Fruit fly (Drosophila melanogaster) whole organism, embryonic: ENCODE data around the gene Cpr73D.

Experiments
- CG10366 ChIP-seq: fragments of 200-800 bp; sonication (Bioruptor generic); IDR thresholded peaks from 2 replicates; pipeline ENCODE4 v1.3.6; 2022; ENCODE audit warnings: missing biosample characterization, missing genetic modification characterization
- CG10462 ChIP-seq: fragments of 200-800 bp; sonication (Bioruptor generic); optimal IDR thresholded peaks from 2 replicates; lab custom pipeline; 2016; ENCODE audit warnings: missing biosample characterization, missing genetic modification characterization
- CG12769 ChIP-seq: fragments of 200-800 bp; sonication (Bioruptor generic); optimal IDR thresholded peaks from 2 replicates; lab custom pipeline; 2019; ENCODE audit warnings: missing biosample characterization, mild to moderate bottlenecking, missing genetic modification characterization, moderate library complexity
- CG12942 ChIP-seq: fragments of 200-800 bp; sonication (Bioruptor generic); optimal IDR thresholded peaks from 3 replicates; lab custom pipeline; 2016; ENCODE audit warnings: missing biosample characterization, missing genetic modification characterization
- CG14965 ChIP-seq: fragments of 200-800 bp; sonication (Bioruptor generic); optimal IDR thresholded peaks from 2 replicates; lab custom pipeline; 2016; ENCODE audit warnings: missing biosample characterization, missing genetic modification characterization, borderline replicate concordance
- CG15479 ChIP-seq: fragments of 200-800 bp; sonication (Bioruptor generic); optimal IDR thresholded peaks from 3 replicates; lab custom pipeline; 2019; ENCODE audit warnings: missing biosample characterization, mild to moderate bottlenecking, missing genetic modification characterization, moderate library complexity
- CG1603 ChIP-seq: fragments of 200-800 bp; sonication (Bioruptor generic); optimal IDR thresholded peaks from 2 replicates; lab custom pipeline; 2019; ENCODE audit warnings: missing biosample characterization, mild to moderate bottlenecking, missing genetic modification characterization, moderate library complexity
- CG17568 ChIP-seq: fragments of 200-800 bp; sonication (Bioruptor generic); optimal IDR thresholded peaks from 2 replicates; lab custom pipeline; 2018; ENCODE audit warnings: missing biosample characterization, mild to moderate bottlenecking, missing genetic modification characterization, moderate library complexity
- CG17802 ChIP-seq: fragments of 200-800 bp; sonication (Bioruptor generic); optimal IDR thresholded peaks from 2 replicates; lab custom pipeline; 2018; ENCODE audit warnings: missing biosample characterization, mild to moderate bottlenecking, missing genetic modification characterization, moderate library complexity
- CG2129 ChIP-seq: fragments of 200-800 bp; sonication (Bioruptor generic); IDR thresholded peaks from 2 replicates; pipeline ENCODE4 v1.3.6; 2022; ENCODE audit warnings: missing biosample characterization, missing genetic modification characterization; ENCODE audit not compliant: partially characterized antibody
- CG2678 ChIP-seq: fragments of 200-800 bp; sonication (Bioruptor generic); optimal IDR thresholded peaks from 3 replicates; lab custom pipeline; 2019; ENCODE audit warnings: missing biosample characterization, mild to moderate bottlenecking, missing genetic modification characterization, moderate library complexity
- CG2889 ChIP-seq: fragments of 200-800 bp; sonication (Bioruptor generic); IDR thresholded peaks from 3 replicates; pipeline ENCODE4 v1.3.6; 2022; ENCODE audit warnings: missing biosample characterization, missing genetic modification characterization
- CG30020 ChIP-seq: fragments of 200-800 bp; optimal IDR thresholded peaks from 2 replicates; lab custom pipeline; 2019; ENCODE audit warnings: missing biosample characterization, mild to moderate bottlenecking, missing genetic modification characterization, moderate library complexity
- CG4424 ChIP-seq: fragments of 200-800 bp; sonication (Bioruptor generic); optimal IDR thresholded peaks from 3 replicates; lab custom pipeline; 2016; ENCODE audit warnings: missing biosample characterization, missing genetic modification characterization
- D ChIP-seq, 2 experiments: fragments of 200-800 bp in 1 of 2; fragments of >200 bp in 1 of 2; sonication (Bioruptor generic) in 1 of 2; optimal IDR thresholded peaks; 2 replicates in 1 of 2; 3 replicates in 1 of 2; lab custom pipeline; 2017; ENCODE audit warnings: mild to moderate bottlenecking in 1 of 2, missing biosample characterization in 1 of 2, missing genetic modification characterization in 1 of 2, missing genetic modification reagents in 1 of 2
- Dip2 ChIP-seq: fragments of 200-800 bp; sonication (Bioruptor generic); IDR thresholded peaks from 2 replicates; pipeline ENCODE4 v1.3.6; 2022; ENCODE audit warnings: missing biosample characterization, missing genetic modification characterization
- Dll ChIP-seq: fragments of 200-800 bp; sonication (Bioruptor generic); IDR thresholded peaks from 4 replicates; pipeline ENCODE4 v1.3.6; 2022; ENCODE audit warnings: missing biosample characterization, missing genetic modification characterization; ENCODE audit not compliant: partially characterized antibody
- E2f1 ChIP-seq: fragments of 200-800 bp; sonication (Bioruptor generic); IDR thresholded peaks from 2 replicates; pipeline ENCODE4 v1.3.6; 2022; ENCODE audit warnings: missing biosample characterization, missing genetic modification characterization
- ERR ChIP-seq: fragments of 200-800 bp; sonication (Bioruptor generic); optimal IDR thresholded peaks from 2 replicates; lab custom pipeline; 2016; ENCODE audit warnings: missing biosample characterization, missing genetic modification characterization
- Fer2 ChIP-seq: fragments of 200-800 bp; sonication (Bioruptor generic); optimal IDR thresholded peaks from 2 replicates; lab custom pipeline; 2018; ENCODE audit warnings: missing biosample characterization, mild to moderate bottlenecking, missing genetic modification characterization, moderate library complexity
- Gsc ChIP-seq: fragments of 200-800 bp; sonication (Bioruptor generic); IDR thresholded peaks from 2 replicates; pipeline ENCODE4 v1.3.6; 2022; ENCODE audit warnings: missing biosample characterization, missing genetic modification characterization
- HLH4C ChIP-seq: fragments of 200-800 bp; sonication (Bioruptor generic); IDR thresholded peaks from 3 replicates; pipeline ENCODE4 v1.3.6; 2022; ENCODE audit warnings: missing biosample characterization, missing genetic modification characterization; ENCODE audit not compliant: partially characterized antibody
- HLH54F ChIP-seq: fragments of 200-800 bp; sonication (Bioruptor generic); optimal IDR thresholded peaks from 3 replicates; lab custom pipeline; 2016; ENCODE audit warnings: missing biosample characterization, missing genetic modification characterization
- Jarid2 ChIP-seq: fragments of 200-800 bp; sonication (Bioruptor generic); optimal IDR thresholded peaks from 3 replicates; lab custom pipeline; 2017; ENCODE audit warnings: mild to moderate bottlenecking, missing biosample characterization, missing genetic modification reagents, missing genetic modification characterization
- Myb ChIP-seq: fragments of 200-800 bp; sonication (Bioruptor generic); optimal IDR thresholded peaks from 2 replicates; lab custom pipeline; 2016; ENCODE audit warnings: missing biosample characterization, missing genetic modification characterization
- Oaz ChIP-seq: fragments of 200-800 bp; sonication (Bioruptor generic); IDR thresholded peaks from 2 replicates; pipeline ENCODE4 v1.3.6; 2022; ENCODE audit warnings: missing biosample characterization, missing genetic modification characterization
- Oli ChIP-seq: fragments of 200-800 bp; sonication (Bioruptor generic); optimal IDR thresholded peaks from 2 replicates; lab custom pipeline; 2018; ENCODE audit warnings: missing biosample characterization, mild to moderate bottlenecking, missing genetic modification characterization, moderate library complexity
- Poxn ChIP-seq: fragments of 200-800 bp; sonication (Bioruptor generic); IDR thresholded peaks from 2 replicates; pipeline ENCODE4 v1.3.6; 2022; ENCODE audit warnings: missing biosample characterization, missing genetic modification characterization
- Ptx1 ChIP-seq: fragments of 200-800 bp; sonication (Bioruptor generic); IDR thresholded peaks from 2 replicates; pipeline ENCODE4 v1.3.6; 2022; ENCODE audit warnings: missing biosample characterization, missing genetic modification characterization
- Usf ChIP-seq: fragments of 200-800 bp; sonication (Bioruptor generic); optimal IDR thresholded peaks from 2 replicates; lab custom pipeline; 2017; ENCODE audit warnings: missing genotype, missing biosample characterization, missing genetic modification characterization
- ato ChIP-seq: fragments of 200-800 bp; sonication (Bioruptor generic); IDR thresholded peaks from 2 replicates; pipeline ENCODE4 v1.3.6; 2022; ENCODE audit warnings: missing biosample characterization, missing genetic modification characterization; ENCODE audit not compliant: partially characterized antibody
- ci ChIP-seq: fragments of 200-800 bp; sonication (Bioruptor generic); IDR thresholded peaks from 3 replicates; pipeline ENCODE4 v1.3.6; 2022; ENCODE audit warnings: missing biosample characterization, missing genetic modification characterization
- dpn ChIP-seq, 2 experiments: fragments of 200-800 bp; sonication (Bioruptor generic); optimal IDR thresholded peaks; 3 replicates each; lab custom pipeline; 2016; ENCODE audit warnings: missing biosample characterization in 2 of 2, missing genetic modification characterization in 2 of 2
- en ChIP-seq: fragments of 200-800 bp; sonication (Bioruptor generic); optimal IDR thresholded peaks from 2 replicates; lab custom pipeline; 2016; ENCODE audit warnings: missing biosample characterization, missing genetic modification characterization
- gcm2 ChIP-seq: fragments of 200-800 bp; sonication (Bioruptor generic); optimal IDR thresholded peaks from 2 replicates; lab custom pipeline; 2016; ENCODE audit warnings: missing biosample characterization, missing genetic modification characterization
- h ChIP-seq: fragments of >200 bp; optimal IDR thresholded peaks from 2 replicates; lab custom pipeline; 2017
- her ChIP-seq: fragments of 200-800 bp; sonication (Bioruptor generic); optimal IDR thresholded peaks from 2 replicates; lab custom pipeline; 2016; ENCODE audit warnings: missing biosample characterization, missing genetic modification characterization
- knrl ChIP-seq: fragments of 200-800 bp; sonication (Bioruptor generic); IDR thresholded peaks from 3 replicates; pipeline ENCODE4 v1.3.6; 2022; ENCODE audit warnings: missing biosample characterization, missing genetic modification characterization; ENCODE audit not compliant: partially characterized antibody
- nau ChIP-seq: fragments of 200-800 bp; sonication (Bioruptor generic); optimal IDR thresholded peaks from 3 replicates; lab custom pipeline; 2017; ENCODE audit warnings: missing biosample characterization, mild to moderate bottlenecking, missing genetic modification characterization, missing genetic modification reagents
- nmo ChIP-seq: fragments of 200-800 bp; sonication (Bioruptor generic); optimal IDR thresholded peaks from 2 replicates; lab custom pipeline; 2018; ENCODE audit warnings: missing biosample characterization, mild to moderate bottlenecking, missing genetic modification characterization, moderate library complexity
- p53 ChIP-seq: fragments of 200-800 bp; sonication (Bioruptor generic); optimal IDR thresholded peaks from 2 replicates; lab custom pipeline; 2016; ENCODE audit warnings: missing biosample characterization, missing genetic modification characterization
- pita ChIP-seq: fragments of 200-800 bp; sonication (Bioruptor generic); optimal IDR thresholded peaks from 2 replicates; lab custom pipeline; 2017; ENCODE audit warnings: missing biosample characterization, mild to moderate bottlenecking, missing genetic modification characterization
- row ChIP-seq: fragments of 200-800 bp; sonication (Bioruptor generic); IDR thresholded peaks from 3 replicates; pipeline ENCODE4 v1.3.6; 2022; ENCODE audit warnings: missing biosample characterization, missing genetic modification characterization
- scrt ChIP-seq: fragments of 200-800 bp; sonication (Bioruptor generic); optimal IDR thresholded peaks from 2 replicates; lab custom pipeline; 2018; ENCODE audit warnings: missing biosample characterization, mild to moderate bottlenecking, missing genetic modification characterization, moderate library complexity
- sug ChIP-seq: fragments of 200-800 bp; optimal IDR thresholded peaks from 2 replicates; lab custom pipeline; 2019; ENCODE audit warnings: missing biosample characterization, mild to moderate bottlenecking, missing genetic modification characterization, moderate library complexity
- tll ChIP-seq, 2 experiments: fragments of 200-800 bp in 1 of 2; fragments of >200 bp in 1 of 2; sonication (Bioruptor generic) in 1 of 2; optimal IDR thresholded peaks; 2 replicates each; lab custom pipeline; 2017 to 2019; ENCODE audit warnings: missing biosample characterization in 2 of 2, missing genetic modification characterization in 2 of 2, mild to moderate bottlenecking in 1 of 2, moderate library complexity in 1 of 2
- twi ChIP-seq: fragments of 200-800 bp; optimal IDR thresholded peaks from 2 replicates; lab custom pipeline; 2019; ENCODE audit warnings: missing biosample characterization, mild to moderate bottlenecking, missing genetic modification characterization, moderate library complexity
- tx ChIP-seq: fragments of 200-800 bp; sonication (Bioruptor generic); optimal IDR thresholded peaks from 2 replicates; lab custom pipeline; 2016; ENCODE audit warnings: missing biosample characterization, missing genetic modification characterization
- unc-4 ChIP-seq: fragments of 200-800 bp; sonication (Bioruptor generic); IDR thresholded peaks from 2 replicates; pipeline ENCODE4 v1.3.6; 2022; ENCODE audit warnings: missing biosample characterization, missing genetic modification characterization; ENCODE audit not compliant: partially characterized antibody
- wek ChIP-seq: fragments of 200-800 bp; sonication (Bioruptor generic); optimal IDR thresholded peaks from 3 replicates; lab custom pipeline; 2018; ENCODE audit warnings: missing biosample characterization, mild to moderate bottlenecking, missing genetic modification characterization, moderate library complexity

Gene Cpr73D

dm6 chr3L:16969652-16970109 lies 12.2 kb upstream of the Cpr73D start, which contains the start of gene Exn (continued):
- TF ChIP-seq Oli (tag; lab: Kevin White, UChicago) (no peak), Dll (GFP tag; lab: Robert Waterston, UW) (0 out of 4 replicates have a peak, but pooled peaks have one; percentile 19), unc-4 (GFP tag; lab: Robert Waterston, UW) (no peak), ci (GFP tag; lab: Robert Waterston, UW) (peak; percentile 80), CG1603 (no peak), Dip2 (GFP tag; lab: Robert Waterston, UW) (no peak), Ptx1 (GFP tag; lab: Robert Waterston, UW) (no peak), tx (GFP tag; lab: Kevin White, UChicago) (no peak), CG17568 (GFP tag; lab: Kevin White, UChicago) (no peak), gcm2 (no peak), CG10366 (no peak), CG2678 (tag; lab: Kevin White, UChicago) (no peak), sug (peak; percentile 66), dpn (GFP tag; optimal IDR thresholded peaks at IDR 0.05; lab: Kevin White, UChicago) (no peak), pita (no peak), h (lab: Kevin White, UChicago) (no peak), Gsc (GFP tag; lab: Robert Waterston, UW) (no peak), Fer2 (no peak), scrt (no peak), CG12942 (GFP tag; lab: Kevin White, UChicago) (no peak), CG2129 (GFP tag; lab: Robert Waterston, UW) (no peak), Jarid2 (GFP tag; lab: Kevin White, UChicago) (peak; percentile 70), her (peak; percentile 43), CG17802 (tag; lab: Kevin White, UChicago) (no peak), Oaz (GFP tag; lab: Robert Waterston, UW) (no peak), p53 (GFP tag; lab: Kevin White, UChicago) (no peak), D (optimal IDR thresholded peaks at IDR 0.05; lab: Kevin White, UChicago) (no peak), D (GFP tag; optimal IDR thresholded peaks at IDR 0.05; lab: Kevin White, UChicago) (no peak), Myb (GFP tag; lab: Kevin White, UChicago) (no peak), knrl (GFP tag; lab: Robert Waterston, UW) (no peak), nmo (no peak), CG30020 (tag; lab: Kevin White, UChicago) (no peak), twi (tag; lab: Kevin White, UChicago) (no peak), Poxn (GFP tag; lab: Robert Waterston, UW) (no peak), HLH4C (GFP tag; lab: Robert Waterston, UW) (no peak), row (GFP tag; lab: Robert Waterston, UW) (no peak), ato (no peak), CG15479 (GFP tag; lab: Kevin White, UChicago) (no peak), en (GFP tag; lab: Kevin White, UChicago) (no peak), wek (GFP tag; lab: Kevin White, UChicago) (no peak), nau (GFP tag; lab: Kevin White, UChicago) (no peak), CG10462 (GFP tag; lab: Kevin White, UChicago) (no peak), CG2889 (GFP tag; lab: Robert Waterston, UW) (no peak), tll (GFP tag; optimal IDR thresholded peaks at IDR 0.05; lab: Kevin White, UChicago) (no peak), Usf (GFP tag; lab: Kevin White, UChicago) (no peak), CG14965 (GFP tag; lab: Kevin White, UChicago) (no peak), CG12769 (tag; lab: Kevin White, UChicago) (peak; percentile 94), CG4424 (GFP tag; lab: Kevin White, UChicago) (no peak), E2f1 (GFP tag; lab: Robert Waterston, UW) (no peak), ERR (GFP tag; lab: Kevin White, UChicago) (no peak), HLH54F (GFP tag; lab: Kevin White, UChicago) (no peak)
